Worm (Caenorhabditis elegans) whole organism, early embryonic: ENCODE data around the gene C49F5.8.

Source experiments
- aly-1 ChIP-seq: sonication (generic microtip); optimal IDR thresholded peaks from 2 replicates; lab custom pipeline; 2016; ENCODE audit warnings: missing genetic modification characterization, missing compliant biosample characterization
- ama-1 ChIP-seq: fragments of 150-350 bp; optimal IDR thresholded peaks from 2 replicates; lab custom pipeline; 2014
- ceh-13 ChIP-seq: fragments of 200-800 bp; sonication (Bioruptor generic); optimal IDR thresholded peaks from 2 replicates; lab custom pipeline; 2018; ENCODE audit warnings: mild to moderate bottlenecking, missing genetic modification characterization, missing compliant biosample characterization
- hmbx-1 ChIP-seq: sonication (generic microtip); optimal IDR thresholded peaks from 2 replicates; lab custom pipeline; 2016; ENCODE audit warnings: mild to moderate bottlenecking, missing genetic modification characterization, missing compliant biosample characterization
- hnd-1 ChIP-seq: sonication (generic microtip); optimal IDR thresholded peaks from 2 replicates; lab custom pipeline; 2016; ENCODE audit warnings: missing genetic modification characterization, missing compliant biosample characterization
- pes-1 ChIP-seq: fragments of 200-800 bp; sonication (Bioruptor generic); IDR thresholded peaks from 2 replicates; pipeline ENCODE4 v1.3.6; 2022; ENCODE audit warnings: missing genetic modification reagents, missing genetic modification characterization, missing compliant biosample characterization
- tbx-11 ChIP-seq: fragments of 200-800 bp; sonication (Bioruptor generic); IDR thresholded peaks from 2 replicates; pipeline ENCODE4 v1.3.6; 2022; ENCODE audit warnings: missing genetic modification characterization, missing compliant biosample characterization

DNA sequence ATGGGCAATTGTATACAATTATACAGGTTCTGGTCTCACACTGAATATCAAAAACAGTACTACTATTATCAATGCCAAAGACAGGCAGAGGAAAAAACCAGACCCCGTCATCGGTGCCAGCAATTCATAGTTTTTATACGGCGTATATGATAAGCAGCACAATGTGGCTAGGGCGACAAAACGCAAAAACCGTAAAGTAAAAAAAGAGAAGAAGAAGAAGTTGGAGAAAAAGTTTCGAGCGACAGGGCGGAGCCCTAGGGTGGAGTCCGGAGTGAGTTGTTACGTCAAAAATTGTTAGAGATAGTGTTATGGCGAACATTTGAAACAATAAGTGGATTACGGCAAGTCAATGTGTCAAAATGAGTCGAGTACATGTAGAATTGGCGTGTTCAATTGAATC is 41.7 kb downstream of the C49F5.8 start:
- TF ChIP-seq hnd-1 (tag; lab: Kevin White, UChicago) (no peak), hmbx-1 (tag; lab: Kevin White, UChicago) (no peak), ama-1 (lab: Kevin White, UChicago) (no peak), pes-1 (GFP tag; lab: Robert Waterston, UW) (no peak), ceh-13 (GFP tag; lab: Kevin White, UChicago) (no peak), aly-1 (tag; lab: Kevin White, UChicago) (no peak), tbx-11 (GFP tag; lab: Robert Waterston, UW) (no peak)
